Fruit fly (Drosophila melanogaster): ENCODE results near the gene Fntb.

The Fntb gene

dm6 chr3R:16469501-16470263 is 36.9 kb downstream of the Fntb start, which contains the start of the genes CG42232 and CSN5 (continued):
- TF ChIP-seq Dll (GFP tag; IDR thresholded peaks at IDR 0.05; ENCODE audit: partially characterized antibody) (peak; percentile 74), tll (GFP tag; optimal IDR thresholded peaks at IDR 0.05) (peak in 1 of 2 experiments; percentile 28), ara (GFP tag; IDR thresholded peaks at IDR 0.05) (peak; percentile 47; the same call in 1 of the 2 replicates), Xbp1 (GFP tag; optimal IDR thresholded peaks at IDR 0.05) (peak; percentile 78), Taf1 (GFP tag; IDR thresholded peaks at IDR 0.05) (no peak), wor (GFP tag; IDR thresholded peaks at IDR 0.05) (no peak), chn (GFP tag; optimal IDR thresholded peaks at IDR 0.05) (peak; percentile 37), Awh (GFP tag; IDR thresholded peaks at IDR 0.05) (no peak), CG8924 (tag; optimal IDR thresholded peaks at IDR 0.05) (peak; percentile 67), CG10979 (tag; optimal IDR thresholded peaks at IDR 0.05) (peak; percentile 68), HLH3B (GFP tag; IDR thresholded peaks at IDR 0.05) (no peak), Hey (tag; optimal IDR thresholded peaks at IDR 0.05) (no peak), Ssrp (tag; optimal IDR thresholded peaks at IDR 0.05) (peak; percentile 64), CG3065 (GFP tag; optimal IDR thresholded peaks at IDR 0.05) (no peak), gfzf (GFP tag; optimal IDR thresholded peaks at IDR 0.05) (peak; percentile 17), CG12744 (GFP tag; optimal IDR thresholded peaks at IDR 0.05) (no peak), nom (GFP tag; optimal IDR thresholded peaks at IDR 0.05) (no peak), Atf-2 (GFP tag; optimal IDR thresholded peaks at IDR 0.05) (peak; percentile 22), CG1603 (tag; optimal IDR thresholded peaks at IDR 0.05) (no peak), oc (tag; optimal IDR thresholded peaks at IDR 0.05) (no peak), CG13424 (tag; optimal IDR thresholded peaks at IDR 0.05) (no peak), chinmo (GFP tag; IDR thresholded peaks at IDR 0.05; ENCODE audit: partially characterized antibody) (no peak), CG18599 (GFP tag; optimal IDR thresholded peaks at IDR 0.05) (peak; percentile 64), Oli (tag; optimal IDR thresholded peaks at IDR 0.05) (no peak), amos (GFP tag; IDR thresholded peaks at IDR 0.05; ENCODE audit: partially characterized antibody) (peak; percentile 51; the same call in 1 of the 2 replicates), slbo (GFP tag; IDR thresholded peaks at IDR 0.05) (peak; percentile 69), CG14965 (GFP tag; optimal IDR thresholded peaks at IDR 0.05; ENCODE audit: borderline replicate concordance) (no peak), CG3995 (GFP tag; optimal IDR thresholded peaks at IDR 0.05) (peak; percentile 45), hbn (GFP tag; IDR thresholded peaks at IDR 0.05; ENCODE audit: partially characterized antibody) (peak; percentile 36; the same call in 1 of the 2 replicates), fd102C (GFP tag; optimal IDR thresholded peaks at IDR 0.05) (no peak), HmgZ (tag; optimal IDR thresholded peaks at IDR 0.05) (peak; percentile 25), HmgD (GFP tag; optimal IDR thresholded peaks at IDR 0.05) (no peak), toy (GFP tag; IDR thresholded peaks at IDR 0.05) (no peak), Camta (GFP tag; optimal IDR thresholded peaks at IDR 0.05) (peak; percentile 22), pzg (GFP tag; optimal IDR thresholded peaks at IDR 0.05) (peak; percentile 50), Sox100B (GFP tag; optimal IDR thresholded peaks at IDR 0.05) (no peak), emc (GFP tag; optimal IDR thresholded peaks at IDR 0.05) (no peak), Bgb (GFP tag; IDR thresholded peaks at IDR 0.05; ENCODE audit: partially characterized antibody) (peak; percentile 25; the same call in 1 of the 2 replicates), Poxn (GFP tag; IDR thresholded peaks at IDR 0.05) (no peak), CG9932 (GFP tag; IDR thresholded peaks at IDR 0.05) (peak; percentile 68), ewg (GFP tag; optimal IDR thresholded peaks at IDR 0.05) (peak; percentile 15), MTF-1 (GFP tag; optimal IDR thresholded peaks at IDR 0.05; ENCODE audit: borderline replicate concordance) (no peak), Hmr (GFP tag; optimal IDR thresholded peaks at IDR 0.05) (peak; percentile 51), pnt (GFP tag; optimal IDR thresholded peaks at IDR 0.05) (peak; percentile 65), vfl (GFP tag; optimal IDR thresholded peaks at IDR 0.05) (no peak), dm (GFP tag; optimal IDR thresholded peaks at IDR 0.05) (peak; percentile 28), Dek (tag; optimal IDR thresholded peaks at IDR 0.05) (peak; percentile 28), Drgx (GFP tag; IDR thresholded peaks at IDR 0.05) (no peak)

All from whole organism, embryonic.